Worm (Caenorhabditis elegans) whole organism, early embryonic: ENCODE measurements around the gene Y39A1A.9.

Experiments
- B0310.2 ChIP-seq: sonication (generic microtip); optimal IDR thresholded peaks from 2 replicates; lab custom pipeline; 2016; ENCODE audit warnings: mild to moderate bottlenecking, missing genetic modification characterization, missing compliant biosample characterization
- aly-1 ChIP-seq: sonication (generic microtip); optimal IDR thresholded peaks from 2 replicates; lab custom pipeline; 2016; ENCODE audit warnings: missing genetic modification characterization, missing compliant biosample characterization
- ama-1 ChIP-seq: fragments of 150-350 bp; optimal IDR thresholded peaks from 2 replicates; lab custom pipeline; 2014
- ceh-36 ChIP-seq: sonication (generic microtip); optimal IDR thresholded peaks from 2 replicates; lab custom pipeline; 2016; ENCODE audit warnings: missing genetic modification characterization, inconsistent platforms, missing compliant biosample characterization
- flt-1 ChIP-seq: fragments of 200-800 bp; sonication (Bioruptor generic); IDR thresholded peaks from 2 replicates; pipeline ENCODE4 v1.3.6; 2022; ENCODE audit warnings: missing genetic modification characterization, missing compliant biosample characterization
- hmbx-1 ChIP-seq: sonication (generic microtip); optimal IDR thresholded peaks from 2 replicates; lab custom pipeline; 2016; ENCODE audit warnings: mild to moderate bottlenecking, missing genetic modification characterization, missing compliant biosample characterization
- pes-1 ChIP-seq: fragments of 200-800 bp; sonication (Bioruptor generic); IDR thresholded peaks from 2 replicates; pipeline ENCODE4 v1.3.6; 2022; ENCODE audit warnings: missing genetic modification reagents, missing genetic modification characterization, missing compliant biosample characterization
- tbx-11 ChIP-seq: fragments of 200-800 bp; sonication (Bioruptor generic); IDR thresholded peaks from 2 replicates; pipeline ENCODE4 v1.3.6; 2022; ENCODE audit warnings: missing genetic modification characterization, missing compliant biosample characterization

ce11 chrIII:10604325-10604724 is 29.0 kb downstream of the Y39A1A.9 start:
- no peak for TF ChIP-seq ama-1 (lab: Kevin White, UChicago)
- TF ChIP-seq B0310.2 (tag; lab: Kevin White, UChicago), result no peak
- no peak for TF ChIP-seq flt-1 (GFP tag; lab: Robert Waterston, UW)
- TF ChIP-seq ceh-36 (tag; lab: Kevin White, UChicago), result no peak
- TF ChIP-seq hmbx-1 (tag; lab: Kevin White, UChicago), result no peak
- no peak for TF ChIP-seq pes-1
- no peak for TF ChIP-seq aly-1 (tag; lab: Kevin White, UChicago)
- TF ChIP-seq tbx-11, result no peak
